Worm (Caenorhabditis elegans) whole organism, late embryonic: ENCODE data around the gene sdz-26.

Source experiments
- ahr-1 ChIP-seq: sonication (generic microtip); optimal IDR thresholded peaks from 2 replicates; lab custom pipeline; 2016; ENCODE audit warnings: missing genetic modification characterization, missing compliant biosample characterization
- ama-1 ChIP-seq: fragments of 150-350 bp; optimal IDR thresholded peaks from 2 replicates; lab custom pipeline; 2014
- ceh-30 ChIP-seq: fragments of 150-350 bp; optimal IDR thresholded peaks from 2 replicates; lab custom pipeline; 2014; ENCODE audit warnings: missing biosample characterization, missing genetic modification characterization
- elt-2 ChIP-seq: sonication (generic microtip); optimal IDR thresholded peaks from 2 replicates; lab custom pipeline; 2016; ENCODE audit warnings: missing genetic modification reagents, missing genetic modification characterization, missing compliant biosample characterization
- eyg-1 ChIP-seq: sonication (generic microtip); optimal IDR thresholded peaks from 2 replicates; lab custom pipeline; 2016; ENCODE audit warnings: missing genotype, missing genetic modification characterization, missing compliant biosample characterization
- fkh-10 ChIP-seq: fragments of 150-350 bp; optimal IDR thresholded peaks from 2 replicates; lab custom pipeline; 2014; ENCODE audit warnings: missing biosample characterization, missing genetic modification reagents, missing genetic modification characterization
- nfya-1 ChIP-seq: sonication (generic microtip); optimal IDR thresholded peaks from 2 replicates; lab custom pipeline; 2017; ENCODE audit warnings: missing genetic modification characterization, mild to moderate bottlenecking, missing compliant biosample characterization, antibody characterized with exemption, moderate library complexity
- pha-4 ChIP-seq: fragments of 150-350 bp; optimal IDR thresholded peaks from 2 replicates; lab custom pipeline; 2018; ENCODE audit warnings: missing biosample characterization, missing genetic modification reagents, missing genetic modification characterization
- sox-4 ChIP-seq: sonication (generic microtip); optimal IDR thresholded peaks from 2 replicates; lab custom pipeline; 2017; ENCODE audit warnings: mild to moderate bottlenecking, missing genetic modification characterization, inconsistent platforms, missing compliant biosample characterization

DNA sequence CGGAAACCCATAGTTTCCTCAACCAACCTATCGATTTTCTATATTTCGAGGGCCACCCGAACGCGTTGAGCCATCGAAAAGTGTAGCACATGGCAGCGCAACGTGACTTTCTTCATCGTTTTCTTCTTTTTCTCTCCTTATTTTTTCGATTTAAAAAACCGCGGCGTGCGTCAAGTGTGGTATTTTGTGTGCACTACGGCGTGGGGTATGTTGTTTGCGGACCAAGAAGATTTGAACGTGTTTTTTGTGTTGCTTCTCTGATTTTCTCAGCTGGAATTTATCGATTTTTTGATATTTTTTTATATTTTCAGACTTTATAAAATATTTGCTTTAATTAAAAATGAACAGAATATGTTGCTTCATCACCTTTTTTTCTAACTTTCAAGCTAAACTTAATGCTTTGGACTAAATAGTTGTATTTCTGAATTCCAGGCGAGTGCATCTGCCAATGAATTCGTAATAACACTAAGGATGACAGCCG lies 23.6 kb upstream of the sdz-26 start, which contains the start of the genes agl-1 and pfs-2:
- TF ChIP-seq pha-4 (tag; lab: Kevin White, UChicago): no peak
- TF ChIP-seq fkh-10 (GFP tag; lab: Kevin White, UChicago): no peak
- TF ChIP-seq ahr-1 (tag; lab: Kevin White, UChicago): no peak
- peak; percentile 42 for TF ChIP-seq elt-2
- TF ChIP-seq sox-4 (tag; lab: Kevin White, UChicago): peak; percentile 43
- TF ChIP-seq ceh-30 (tag; lab: Kevin White, UChicago): no peak
- TF ChIP-seq nfya-1 (tag; lab: Kevin White, UChicago): peak; percentile 77
- no peak for TF ChIP-seq ama-1 (lab: Kevin White, UChicago)
- TF ChIP-seq eyg-1 (tag; lab: Kevin White, UChicago): no peak
